Worm (Caenorhabditis elegans): ENCODE results near the gene F29A7.3.

- TF ChIP-seq nhr-12 (tag; optimal IDR thresholded peaks at IDR 0.05): no peak
- no peak for TF ChIP-seq snpc-4 (tag; optimal IDR thresholded peaks at IDR 0.05)
These were observed 1.8 kb upstream of the F29A7.3 start for ce11 chrII:2751278-2751677.
